Fruit fly (Drosophila melanogaster) whole organism, embryonic: ENCODE measurements around the gene Tollo.

ENCODE experiments used
- ATbp ChIP-seq: fragments of 200-800 bp; sonication (Bioruptor generic); optimal IDR thresholded peaks from 2 replicates; lab custom pipeline; 2017; ENCODE audit warnings: missing biosample characterization, mild to moderate bottlenecking, missing genetic modification characterization, missing genetic modification reagents
- Abd-B ChIP-seq: fragments of 200-800 bp; sonication (Bioruptor generic); optimal IDR thresholded peaks from 2 replicates; lab custom pipeline; 2018; ENCODE audit warnings: missing biosample characterization, mild to moderate bottlenecking, missing genetic modification characterization, moderate library complexity
- CG10267 ChIP-seq: fragments of 200-800 bp; sonication (Bioruptor generic); optimal IDR thresholded peaks from 2 replicates; lab custom pipeline; 2018; ENCODE audit warnings: missing biosample characterization, mild to moderate bottlenecking, missing genetic modification characterization, moderate library complexity
- CG10543 ChIP-seq: fragments of 200-800 bp; sonication (Bioruptor generic); optimal IDR thresholded peaks from 3 replicates; lab custom pipeline; 2017; ENCODE audit warnings: missing biosample characterization, mild to moderate bottlenecking, missing genetic modification characterization, moderate library complexity
- CG1233 ChIP-seq: fragments of 200-800 bp; sonication (Bioruptor generic); optimal IDR thresholded peaks from 4 replicates; lab custom pipeline; 2018; ENCODE audit warnings: missing biosample characterization, mild to moderate bottlenecking, missing genetic modification characterization
- CG13424 ChIP-seq: fragments of 200-800 bp; sonication (Bioruptor generic); optimal IDR thresholded peaks from 2 replicates; lab custom pipeline; 2019; ENCODE audit warnings: missing biosample characterization, mild to moderate bottlenecking, missing genetic modification characterization, moderate library complexity
- CG13624 ChIP-seq: fragments of 200-800 bp; sonication (Bioruptor generic); optimal IDR thresholded peaks from 2 replicates; lab custom pipeline; 2016; ENCODE audit warnings: missing biosample characterization, missing genetic modification characterization
- CG15479 ChIP-seq: fragments of 200-800 bp; sonication (Bioruptor generic); optimal IDR thresholded peaks from 3 replicates; lab custom pipeline; 2019; ENCODE audit warnings: missing biosample characterization, mild to moderate bottlenecking, missing genetic modification characterization, moderate library complexity
- CG17361 ChIP-seq: fragments of 200-800 bp; sonication (Bioruptor generic); IDR thresholded peaks from 3 replicates; pipeline ENCODE4 v1.3.6; 2022; ENCODE audit warnings: missing biosample characterization, missing genetic modification characterization
- CG2116 ChIP-seq: fragments of 200-800 bp; sonication (Bioruptor generic); optimal IDR thresholded peaks from 3 replicates; lab custom pipeline; 2018; ENCODE audit warnings: missing biosample characterization, mild to moderate bottlenecking, missing genetic modification characterization
- CG2202 ChIP-seq: fragments of 200-800 bp; sonication (Bioruptor generic); optimal IDR thresholded peaks from 2 replicates; lab custom pipeline; 2018; ENCODE audit warnings: missing biosample characterization, mild to moderate bottlenecking, missing genetic modification characterization
- CG32767 ChIP-seq: fragments of 200-800 bp; sonication (Bioruptor generic); IDR thresholded peaks from 2 replicates; pipeline ENCODE4 v1.3.6; 2022; ENCODE audit warnings: missing biosample characterization, missing genetic modification characterization
- CG3726 ChIP-seq: fragments of 200-800 bp; sonication (Bioruptor generic); IDR thresholded peaks from 3 replicates; pipeline ENCODE4, ENCODE4 v1.3.6; 2022; ENCODE audit warnings: missing biosample characterization, missing genetic modification characterization
- CG4360 ChIP-seq: fragments of 200-800 bp; sonication (Bioruptor generic); IDR thresholded peaks from 2 replicates; pipeline ENCODE4 v1.3.6; 2022; ENCODE audit warnings: missing biosample characterization, missing genetic modification characterization
- CG4617 ChIP-seq: fragments of 200-800 bp; sonication (Bioruptor generic); optimal IDR thresholded peaks from 3 replicates; lab custom pipeline; 2016; ENCODE audit warnings: missing biosample characterization, missing genetic modification characterization, borderline replicate concordance
- CG5180 ChIP-seq: fragments of 200-800 bp; sonication (Bioruptor generic); optimal IDR thresholded peaks from 3 replicates; lab custom pipeline; 2017; ENCODE audit warnings: missing biosample characterization, missing genetic modification characterization, mild to moderate bottlenecking, moderate library complexity, missing genetic modification reagents
- CG6272 ChIP-seq: fragments of 200-800 bp; sonication (Bioruptor generic); IDR thresholded peaks from 2 replicates; pipeline ENCODE4 v1.3.6; 2022; ENCODE audit warnings: missing biosample characterization, missing genetic modification characterization
- CG8359 ChIP-seq: fragments of 200-800 bp; sonication (Bioruptor generic); optimal IDR thresholded peaks from 2 replicates; lab custom pipeline; 2017; ENCODE audit warnings: missing biosample characterization, mild to moderate bottlenecking, missing genetic modification characterization, borderline replicate concordance
- CG9437 ChIP-seq: fragments of 200-800 bp; sonication (Bioruptor generic); optimal IDR thresholded peaks from 2 replicates; lab custom pipeline; 2018; ENCODE audit warnings: missing biosample characterization, mild to moderate bottlenecking, missing genetic modification characterization
- CG9727 ChIP-seq: fragments of 200-800 bp; sonication (Bioruptor generic); optimal IDR thresholded peaks from 3 replicates; lab custom pipeline; 2017; ENCODE audit warnings: missing biosample characterization, mild to moderate bottlenecking, missing genetic modification characterization
- Dek ChIP-seq: fragments of 200-800 bp; sonication (Bioruptor generic); optimal IDR thresholded peaks from 3 replicates; lab custom pipeline; 2019; ENCODE audit warnings: missing biosample characterization, mild to moderate bottlenecking, missing genetic modification characterization, moderate library complexity
- Dfd ChIP-seq, 2 experiments: fragments of >200 bp; optimal IDR thresholded peaks; 2 replicates each; lab custom pipeline; 2017; ENCODE audit warnings: missing biosample characterization in 2 of 2, missing genetic modification characterization in 2 of 2
- Doc3 ChIP-seq: fragments of 200-800 bp; sonication (Bioruptor generic); IDR thresholded peaks from 3 replicates; pipeline ENCODE4 v1.3.6; 2022; ENCODE audit warnings: missing biosample characterization, missing genetic modification characterization; ENCODE audit not compliant: partially characterized antibody
- Gsc ChIP-seq: fragments of 200-800 bp; sonication (Bioruptor generic); IDR thresholded peaks from 2 replicates; pipeline ENCODE4 v1.3.6; 2022; ENCODE audit warnings: missing biosample characterization, missing genetic modification characterization
- Hr3 ChIP-seq: fragments of 200-800 bp; sonication (Bioruptor generic); optimal IDR thresholded peaks from 3 replicates; lab custom pipeline; 2016; ENCODE audit warnings: missing biosample characterization, missing genetic modification characterization
- Jarid2 ChIP-seq: fragments of 200-800 bp; sonication (Bioruptor generic); optimal IDR thresholded peaks from 3 replicates; lab custom pipeline; 2017; ENCODE audit warnings: mild to moderate bottlenecking, missing biosample characterization, missing genetic modification reagents, missing genetic modification characterization
- NC2β ChIP-seq: fragments of 200-800 bp; sonication (Bioruptor generic); optimal IDR thresholded peaks from 2 replicates; lab custom pipeline; 2016; ENCODE audit warnings: missing biosample characterization, missing genetic modification characterization
- Oaz ChIP-seq: fragments of 200-800 bp; sonication (Bioruptor generic); IDR thresholded peaks from 2 replicates; pipeline ENCODE4 v1.3.6; 2022; ENCODE audit warnings: missing biosample characterization, missing genetic modification characterization
- Optix ChIP-seq: fragments of 200-800 bp; sonication (Bioruptor generic); IDR thresholded peaks from 3 replicates; pipeline ENCODE4 v1.3.6; 2022; ENCODE audit warnings: missing biosample characterization, missing genetic modification characterization
- Sox102F ChIP-seq: fragments of 200-800 bp; sonication (Bioruptor generic); optimal IDR thresholded peaks from 2 replicates; lab custom pipeline; 2018; ENCODE audit warnings: missing biosample characterization, mild to moderate bottlenecking, missing genetic modification characterization, moderate library complexity
- Sry-β ChIP-seq: fragments of 200-800 bp; sonication (Bioruptor generic); optimal IDR thresholded peaks from 2 replicates; lab custom pipeline; 2018; ENCODE audit warnings: missing biosample characterization, mild to moderate bottlenecking, missing genetic modification characterization, moderate library complexity
- bcd ChIP-seq: fragments of 200-800 bp; sonication (Bioruptor generic); optimal IDR thresholded peaks from 2 replicates; lab custom pipeline; 2017; ENCODE audit warnings: missing biosample characterization, mild to moderate bottlenecking, missing genetic modification characterization
- br ChIP-seq: fragments of >200 bp; optimal IDR thresholded peaks from 2 replicates; lab custom pipeline; 2017
- cato ChIP-seq: fragments of 200-800 bp; sonication (Bioruptor generic); optimal IDR thresholded peaks from 2 replicates; lab custom pipeline; 2016; ENCODE audit warnings: missing biosample characterization, missing genetic modification characterization, borderline replicate concordance
- dmrt11E ChIP-seq: fragments of 200-800 bp; sonication (Bioruptor generic); optimal IDR thresholded peaks from 3 replicates; lab custom pipeline; 2018; ENCODE audit warnings: missing biosample characterization, mild to moderate bottlenecking, missing genetic modification characterization, moderate library complexity
- dysf ChIP-seq: fragments of 200-800 bp; sonication (Bioruptor generic); IDR thresholded peaks from 3 replicates; pipeline ENCODE4 v1.3.6; 2022; ENCODE audit warnings: missing biosample characterization, missing genetic modification characterization
- fd96Cb ChIP-seq: fragments of 200-800 bp; sonication (Bioruptor generic); optimal IDR thresholded peaks from 2 replicates; lab custom pipeline; 2018; ENCODE audit warnings: missing biosample characterization, mild to moderate bottlenecking, missing genetic modification characterization, moderate library complexity
- gcm ChIP-seq: fragments of 200-800 bp; sonication (Bioruptor generic); optimal IDR thresholded peaks from 2 replicates; lab custom pipeline; 2019; ENCODE audit warnings: missing biosample characterization, mild to moderate bottlenecking, missing genetic modification characterization, moderate library complexity
- jing ChIP-seq: fragments of 200-800 bp; sonication (Bioruptor generic); optimal IDR thresholded peaks from 2 replicates; lab custom pipeline; 2018; ENCODE audit warnings: missing biosample characterization, mild to moderate bottlenecking, missing genetic modification characterization
- klu ChIP-seq: fragments of 200-800 bp; sonication (Bioruptor generic); IDR thresholded peaks from 2 replicates; pipeline ENCODE4 v1.3.6; 2022; ENCODE audit warnings: missing biosample characterization, missing genetic modification characterization
- lbe ChIP-seq: fragments of 200-800 bp; sonication (Bioruptor generic); optimal IDR thresholded peaks from 2 replicates; lab custom pipeline; 2016; ENCODE audit warnings: missing biosample characterization, mild to moderate bottlenecking, missing genetic modification characterization
- nerfin-2 ChIP-seq: fragments of 200-800 bp; sonication (Bioruptor generic); IDR thresholded peaks from 2 replicates; pipeline ENCODE4 v1.3.6; 2022; ENCODE audit warnings: missing biosample characterization, missing genetic modification characterization; ENCODE audit not compliant: partially characterized antibody
- nmo ChIP-seq: fragments of 200-800 bp; sonication (Bioruptor generic); optimal IDR thresholded peaks from 2 replicates; lab custom pipeline; 2018; ENCODE audit warnings: missing biosample characterization, mild to moderate bottlenecking, missing genetic modification characterization, moderate library complexity
- org-1 ChIP-seq: fragments of 200-800 bp; sonication (Bioruptor generic); optimal IDR thresholded peaks from 2 replicates; lab custom pipeline; 2017; ENCODE audit warnings: missing biosample characterization, missing genetic modification characterization
- psq ChIP-seq: fragments of 200-800 bp; sonication (Bioruptor generic); optimal IDR thresholded peaks from 2 replicates; lab custom pipeline; 2017; ENCODE audit warnings: missing biosample characterization, missing genetic modification characterization
- sens-2 ChIP-seq: fragments of 200-800 bp; sonication (Bioruptor generic); IDR thresholded peaks from 2 replicates; pipeline ENCODE4 v1.3.6; 2022; ENCODE audit warnings: missing biosample characterization, missing genetic modification characterization
- sim ChIP-seq: fragments of 200-800 bp; sonication (Bioruptor generic); IDR thresholded peaks from 2 replicates; pipeline ENCODE4 v1.3.6; 2022; ENCODE audit warnings: missing biosample characterization, missing genetic modification characterization
- slbo ChIP-seq: fragments of 200-800 bp; sonication (Bioruptor generic); IDR thresholded peaks from 2 replicates; pipeline ENCODE4 v1.3.6; 2022; ENCODE audit warnings: missing biosample characterization, missing genetic modification characterization
- tna ChIP-seq: fragments of 200-800 bp; sonication (Bioruptor generic); IDR thresholded peaks from 2 replicates; pipeline ENCODE4 v1.3.6; 2022; ENCODE audit warnings: missing biosample characterization, missing genetic modification characterization; ENCODE audit not compliant: partially characterized antibody
- yki ChIP-seq: fragments of >200 bp; optimal IDR thresholded peaks from 3 replicates; lab custom pipeline; 2018
- zfh1 ChIP-seq: fragments of 200-800 bp; sonication (Bioruptor generic); IDR thresholded peaks from 3 replicates; pipeline ENCODE4 v1.3.6; 2022; ENCODE audit warnings: missing biosample characterization, missing genetic modification characterization

The Tollo gene

dm6 chr3L:15261067-15261506 is 25.7 kb downstream of the Tollo start (continued):
- TF ChIP-seq Dfd (GFP tag; optimal IDR thresholded peaks at IDR 0.05; lab: Kevin White, UChicago) (no peak), gcm (GFP tag; lab: Kevin White, UChicago) (peak; percentile 65), Dek (tag; lab: Kevin White, UChicago) (no peak), CG9437 (GFP tag; lab: Kevin White, UChicago) (peak; percentile 65), Gsc (GFP tag; lab: Robert Waterston, UW) (no peak), jing (no peak), Hr3 (GFP tag; lab: Kevin White, UChicago) (peak; percentile 36), Sry-β (no peak), CG3726 (GFP tag; lab: Robert Waterston, UW) (0 out of 3 replicates have a peak, but pooled peaks have one; percentile 14), sim (GFP tag; lab: Robert Waterston, UW) (no peak), psq (GFP tag; lab: Kevin White, UChicago) (no peak), nmo (GFP tag; lab: Kevin White, UChicago) (peak; percentile 85), Abd-B (GFP tag; lab: Kevin White, UChicago) (peak; percentile 59), org-1 (GFP tag; lab: Kevin White, UChicago) (no peak), CG4617 (GFP tag; lab: Kevin White, UChicago) (no peak), Oaz (GFP tag; lab: Robert Waterston, UW) (peak; percentile 45; the same call in 1 of the 2 replicates), sens-2 (GFP tag; lab: Robert Waterston, UW) (no peak), NC2β (GFP tag; lab: Kevin White, UChicago) (no peak), CG5180 (GFP tag; lab: Kevin White, UChicago) (no peak), CG1233 (peak; percentile 8), Optix (GFP tag; lab: Robert Waterston, UW) (no peak), CG8359 (GFP tag; lab: Kevin White, UChicago) (peak; percentile 56), CG9727 (GFP tag; lab: Kevin White, UChicago) (peak; percentile 73), CG10543 (GFP tag; lab: Kevin White, UChicago) (no peak), yki (lab: Kevin White, UChicago) (no peak), Doc3 (GFP tag; lab: Robert Waterston, UW) (no peak), CG4360 (GFP tag; lab: Robert Waterston, UW) (no peak), Sox102F (GFP tag; lab: Kevin White, UChicago) (peak; percentile 61), CG2116 (GFP tag; lab: Kevin White, UChicago) (peak; percentile 20), dmrt11E (tag; lab: Kevin White, UChicago) (peak; percentile 89), CG6272 (GFP tag; lab: Robert Waterston, UW) (no peak), tna (GFP tag; lab: Robert Waterston, UW) (no peak), Jarid2 (GFP tag; lab: Kevin White, UChicago) (no peak), nerfin-2 (GFP tag; lab: Robert Waterston, UW) (no peak), CG15479 (no peak), CG32767 (GFP tag; lab: Robert Waterston, UW) (peak; percentile 40; the same call in 1 of the 2 replicates), CG10267 (tag; lab: Kevin White, UChicago) (peak; percentile 57), klu (GFP tag; lab: Robert Waterston, UW) (no peak), CG17361 (GFP tag; lab: Robert Waterston, UW) (peak; percentile 72), CG13624 (GFP tag; lab: Kevin White, UChicago) (no peak), zfh1 (GFP tag; lab: Robert Waterston, UW) (peak; percentile 70), bcd (GFP tag; lab: Kevin White, UChicago) (peak; percentile 27), CG13424 (tag; lab: Kevin White, UChicago) (peak; percentile 79), CG2202 (tag; lab: Kevin White, UChicago) (peak; percentile 66), ATbp (GFP tag; lab: Kevin White, UChicago) (peak; percentile 13), lbe (GFP tag; lab: Kevin White, UChicago) (peak; percentile 61), dysf (peak; percentile 40; the same call in 1 of the 3 replicates), cato (GFP tag; lab: Kevin White, UChicago) (peak; percentile 24), slbo (GFP tag; lab: Robert Waterston, UW) (no peak), br (lab: Kevin White, UChicago) (no peak), fd96Cb (tag; lab: Kevin White, UChicago) (peak; percentile 59)
